Worm (Caenorhabditis elegans): ENCODE data around the gene T07F8.4.

The T07F8.4 gene

DNA sequence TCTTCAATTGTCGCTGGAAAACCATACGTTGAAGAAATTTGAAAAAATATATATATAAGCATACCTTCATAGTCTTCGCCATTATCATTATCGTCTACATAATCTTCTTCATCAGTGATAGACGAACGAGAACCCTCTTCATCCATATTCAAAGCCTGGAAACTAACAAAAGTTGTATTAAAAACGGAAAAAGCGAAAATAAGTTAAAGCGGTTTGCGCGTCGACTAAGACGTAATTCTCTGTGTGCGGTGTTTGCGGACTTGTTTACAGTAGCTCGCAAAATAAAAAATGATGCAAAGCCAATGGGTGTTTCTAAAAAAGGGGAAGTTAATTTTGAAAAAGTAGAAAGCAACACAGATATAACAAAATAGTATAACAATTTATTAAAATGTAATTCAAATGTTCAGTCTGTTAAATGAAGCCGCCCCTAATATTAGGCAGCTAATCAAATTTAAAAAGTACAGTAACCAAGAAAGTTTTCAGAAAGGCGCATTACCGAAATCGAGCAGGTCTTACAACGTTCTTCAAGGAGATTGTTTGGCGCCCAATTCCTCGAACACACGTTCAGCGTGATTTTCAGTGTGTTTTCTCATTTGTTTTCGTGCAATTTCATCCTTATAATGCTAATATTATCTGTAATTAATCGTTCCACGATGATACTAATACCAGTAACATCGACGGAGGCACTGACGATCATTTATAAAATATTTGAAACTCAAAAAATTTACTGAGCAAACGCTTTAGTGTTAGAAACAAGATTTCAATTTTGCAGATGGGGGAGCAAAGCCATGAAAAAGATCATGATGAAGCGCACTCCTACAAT is at the start of gene T07F8.4, which contains the start of gene gld-3:
Gene T07F8.4 (minus strand): TSS at position 162 of the 823 bp plus-strand sequence.
Gene gld-3 (plus strand): TSS at position 773 of the 823 bp plus-strand sequence.
- TF ChIP-seq rnt-1 (tag; optimal IDR thresholded peaks at IDR 0.05) (no peak), ahr-1 (tag; optimal IDR thresholded peaks at IDR 0.05) (no peak), pros-1 (tag; optimal IDR thresholded peaks at IDR 0.05) (no peak), ceh-30 (tag; optimal IDR thresholded peaks at IDR 0.05) (no peak), nfya-1 (tag; optimal IDR thresholded peaks at IDR 0.05) (peak; percentile 4)

DNA sequence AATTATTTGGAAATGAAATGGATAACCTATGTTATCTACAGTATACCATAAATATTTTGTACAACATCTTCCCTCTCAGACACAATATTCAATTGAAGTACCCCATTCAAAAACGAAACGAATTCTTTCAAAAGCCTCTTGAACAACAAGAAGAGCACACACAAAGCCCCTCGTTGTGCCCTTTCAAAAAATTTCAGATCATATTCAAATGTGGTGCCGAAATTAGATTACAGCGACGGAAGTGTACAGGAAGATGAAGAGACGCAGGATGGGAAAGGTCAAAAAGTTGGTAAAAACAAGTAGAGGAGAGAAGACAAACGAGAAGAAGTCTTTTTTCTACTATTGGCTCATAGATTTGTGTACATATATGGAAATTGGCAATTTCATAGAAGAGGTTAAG is 44.3 kb upstream of the T07F8.4 start:
- TF ChIP-seq pros-1 (tag; optimal IDR thresholded peaks at IDR 0.05) (no peak), unc-42 (tag; optimal IDR thresholded peaks at IDR 0.05) (peak; percentile 80), elt-4 (tag; optimal IDR thresholded peaks at IDR 0.05) (no peak)

- TF ChIP-seq tbx-2 (tag; optimal IDR thresholded peaks at IDR 0.05) (no peak), C08G9.2 (tag; optimal IDR thresholded peaks at IDR 0.05) (no peak), ceh-24 (tag; optimal IDR thresholded peaks at IDR 0.05) (no peak), sdc-2 (tag; optimal IDR thresholded peaks at IDR 0.05) (no peak), ceh-9 (tag; optimal IDR thresholded peaks at IDR 0.05) (no peak), pax-1 (tag; optimal IDR thresholded peaks at IDR 0.05) (no peak), pat-9 (tag; optimal IDR thresholded peaks at IDR 0.05) (no peak), tbx-7 (tag; optimal IDR thresholded peaks at IDR 0.05) (no peak), dmd-4 (tag; optimal IDR thresholded peaks at IDR 0.05; ENCODE audit: borderline replicate concordance) (no peak), F13H6.1 (tag; optimal IDR thresholded peaks at IDR 0.05) (no peak), ceh-19 (GFP tag; optimal IDR thresholded peaks at IDR 0.05) (no peak), fkh-10 (GFP tag; optimal IDR thresholded peaks at IDR 0.05) (no peak), hlh-13 (GFP tag; optimal IDR thresholded peaks at IDR 0.05) (no peak), ceh-31 (tag; optimal IDR thresholded peaks at IDR 0.05) (no peak), unc-3 (GFP tag; conservative IDR thresholded peaks at IDR 0.05) (no peak), unc-3 (tag; optimal IDR thresholded peaks at IDR 0.05) (no peak), eyg-1 (tag; optimal IDR thresholded peaks at IDR 0.05) (no peak), zip-5 (tag; optimal IDR thresholded peaks at IDR 0.05) (no peak), npax-4 (tag; optimal IDR thresholded peaks at IDR 0.05) (no peak), K02D7.2 (tag; optimal IDR thresholded peaks at IDR 0.05) (no peak), ceh-30 (tag; optimal IDR thresholded peaks at IDR 0.05) (no peak)
These were observed 43.0 kb upstream of the T07F8.4 start, which contains the start of gene glc-4 for ce11 chrII:7174843-7175242. Gene glc-4 (minus strand): TSS chrII:7174943.

DNA sequence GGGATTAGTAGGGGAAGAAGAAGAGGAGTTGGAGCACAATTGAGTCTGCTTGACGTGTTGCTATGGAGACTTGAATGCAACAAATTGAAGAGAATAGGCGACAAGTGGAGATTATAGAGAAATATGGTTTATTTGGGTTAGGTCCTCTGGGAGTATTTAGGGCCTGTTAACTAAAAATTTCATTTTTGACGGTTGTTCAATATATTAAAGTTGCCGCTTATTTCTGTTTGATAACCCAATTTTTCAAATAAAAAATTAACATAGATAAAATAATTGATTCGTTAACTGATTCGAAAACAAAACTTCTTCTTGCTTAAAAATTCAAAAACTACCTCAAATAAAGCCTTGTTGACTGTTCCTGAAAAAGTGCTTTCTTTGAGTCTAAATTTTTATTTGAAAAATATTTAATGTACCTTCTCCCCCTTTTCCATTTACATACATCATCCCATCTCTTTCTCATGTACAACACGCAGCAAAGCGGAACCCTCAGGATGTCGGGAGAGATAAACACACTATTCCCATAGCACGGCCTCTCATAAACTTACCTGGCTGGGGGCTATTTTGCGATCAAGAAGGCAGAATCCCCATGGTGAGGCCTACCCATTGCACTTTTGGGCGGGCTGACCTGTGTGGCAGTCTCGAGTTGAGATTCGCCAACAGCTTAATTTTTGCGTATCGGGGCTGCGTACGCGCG is 39.6 kb upstream of the T07F8.4 start, which contains the start of gene dyf-13:
Gene dyf-13 (minus strand): TSS at position 51 of the 694 bp plus-strand sequence.
- TF ChIP-seq pha-4 (tag; optimal IDR thresholded peaks at IDR 0.05) = no peak
- TF ChIP-seq hlh-15 (tag; optimal IDR thresholded peaks at IDR 0.05) = no peak
- TF ChIP-seq pqm-1 (tag; optimal IDR thresholded peaks at IDR 0.05) = no peak
- TF ChIP-seq pag-3 (tag; optimal IDR thresholded peaks at IDR 0.05; ENCODE audit: borderline replicate concordance) = no peak
- TF ChIP-seq lin-11 (tag; optimal IDR thresholded peaks at IDR 0.05) = no peak
- TF ChIP-seq madf-2 (tag; optimal IDR thresholded peaks at IDR 0.05) = no peak
- no peak for TF ChIP-seq ceh-22 (tag; optimal IDR thresholded peaks at IDR 0.05)
- TF ChIP-seq ceh-18 (tag; optimal IDR thresholded peaks at IDR 0.05) = no peak

Data from whole organism, late embryonic.